Worm (Caenorhabditis elegans) whole organism, L3 larva: ENCODE measurements around the gene nhr-98.

Experiments
- ZK546.5 ChIP-seq: sonication (generic microtip); optimal IDR thresholded peaks from 2 replicates; lab custom pipeline; 2017; ENCODE audit warnings: missing biosample characterization, missing genetic modification characterization
- aly-2 ChIP-seq: fragments of 150-350 bp; optimal IDR thresholded peaks from 2 replicates; lab custom pipeline; 2014; ENCODE audit warnings: missing biosample characterization, missing genetic modification characterization
- elt-1 ChIP-seq: fragments of 150-350 bp; optimal IDR thresholded peaks from 2 replicates; lab custom pipeline; 2014; ENCODE audit warnings: missing biosample characterization, missing genetic modification characterization
- jun-1 ChIP-seq: fragments of 150-350 bp; optimal IDR thresholded peaks from 2 replicates; lab custom pipeline; 2014; ENCODE audit warnings: missing biosample characterization, missing genetic modification reagents, missing genetic modification characterization
- mdl-1 ChIP-seq: fragments of 150-350 bp; optimal IDR thresholded peaks from 2 replicates; lab custom pipeline; 2014; ENCODE audit warnings: missing biosample characterization, missing genetic modification characterization
- nhr-11 ChIP-seq: fragments of 150-350 bp; optimal IDR thresholded peaks from 2 replicates; lab custom pipeline; 2014; ENCODE audit warnings: missing biosample characterization, missing genetic modification characterization
- nhr-28 ChIP-seq: fragments of 150-350 bp; optimal IDR thresholded peaks from 2 replicates; lab custom pipeline; 2014; ENCODE audit warnings: missing biosample characterization, missing genetic modification characterization
- nhr-77 ChIP-seq: fragments of 150-350 bp; optimal IDR thresholded peaks from 2 replicates; lab custom pipeline; 2014; ENCODE audit warnings: missing biosample characterization, missing genetic modification characterization
- unc-39 ChIP-seq: sonication (generic microtip); optimal IDR thresholded peaks from 4 replicates; lab custom pipeline; 2017; ENCODE audit warnings: missing biosample characterization, missing genetic modification characterization
- ztf-11 ChIP-seq: fragments of 150-350 bp; optimal IDR thresholded peaks from 2 replicates; lab custom pipeline; 2014; ENCODE audit warnings: missing biosample characterization, missing genetic modification characterization

DNA sequence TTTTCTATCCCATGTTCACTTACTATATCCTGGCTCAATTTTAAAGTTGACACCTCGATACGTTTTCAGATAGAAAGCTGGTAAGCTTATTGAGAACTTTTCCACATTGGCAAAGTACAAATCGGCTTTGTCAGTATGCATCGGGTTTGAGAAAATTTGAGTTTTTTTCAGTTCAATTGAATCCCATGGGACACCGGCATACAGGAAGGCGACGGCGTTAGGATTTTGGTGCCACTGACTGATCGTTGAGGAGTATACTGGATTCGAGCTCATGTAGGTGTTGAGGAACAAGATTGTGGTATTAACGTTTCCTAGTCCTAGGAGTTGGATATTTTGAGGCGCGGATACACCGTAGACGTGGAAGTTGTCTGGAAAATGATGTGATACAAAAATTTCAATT, 40.8 kb upstream of the nhr-98 start:
- TF ChIP-seq nhr-11 (no peak), ZK546.5 (tag; lab: Kevin White, UChicago) (no peak), unc-39 (tag; lab: Kevin White, UChicago) (no peak), aly-2 (tag; lab: Kevin White, UChicago) (no peak), elt-1 (tag; lab: Kevin White, UChicago) (no peak), nhr-77 (tag; lab: Kevin White, UChicago) (no peak), nhr-28 (tag; lab: Kevin White, UChicago) (no peak), ztf-11 (no peak), jun-1 (tag; lab: Kevin White, UChicago) (no peak), mdl-1 (tag; lab: Kevin White, UChicago) (no peak)
